Worm (Caenorhabditis elegans) whole organism, L2 larva: ENCODE data around the gene hecd-1.

ENCODE experiments used
- dmd-4 ChIP-seq: sonication (generic microtip); optimal IDR thresholded peaks from 2 replicates; lab custom pipeline; 2017; ENCODE audit warnings: missing biosample characterization, missing genetic modification characterization
- elt-1 ChIP-seq: fragments of 150-350 bp; optimal IDR thresholded peaks from 2 replicates; lab custom pipeline; 2014; ENCODE audit warnings: missing biosample characterization, missing genetic modification characterization
- lin-11 ChIP-seq: fragments of 150-350 bp; sonication (generic microtip); optimal IDR thresholded peaks from 2 replicates; lab custom pipeline; 2014; ENCODE audit warnings: missing biosample characterization, missing genetic modification characterization, inconsistent platforms, mixed read lengths
- nhr-6 ChIP-seq: fragments of 150-350 bp; optimal IDR thresholded peaks from 2 replicates; lab custom pipeline; 2014; ENCODE audit warnings: missing biosample characterization, missing genetic modification characterization
- unc-62 ChIP-seq: fragments of 150-350 bp; optimal IDR thresholded peaks from 2 replicates; lab custom pipeline; 2014; ENCODE audit warnings: missing biosample characterization, missing genetic modification reagents, missing genetic modification characterization
- ztf-11 ChIP-seq: sonication (generic microtip); optimal IDR thresholded peaks from 2 replicates; lab custom pipeline; 2017; ENCODE audit warnings: missing biosample characterization, missing genetic modification characterization

DNA sequence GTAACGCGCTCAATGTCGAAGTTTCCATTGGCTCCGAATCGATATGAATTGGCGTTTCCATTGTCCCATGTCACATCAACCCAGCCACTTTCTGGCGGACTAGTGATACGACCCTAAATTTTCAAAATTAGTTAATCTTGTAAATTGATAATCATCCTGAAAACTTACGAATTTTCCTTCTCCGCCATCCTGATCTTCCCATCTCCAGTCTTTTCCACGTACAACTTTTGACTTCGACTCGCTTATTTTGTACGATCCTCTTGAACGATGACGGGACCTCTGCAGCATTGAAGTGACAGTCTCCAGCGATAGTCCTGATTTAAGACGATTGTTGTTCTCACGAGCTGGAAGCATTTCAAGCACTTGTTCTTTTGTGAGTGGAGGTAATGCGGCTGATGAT, 5.4 kb downstream of the hecd-1 start:
- TF ChIP-seq nhr-6 (tag; lab: Kevin White, UChicago) (no peak), lin-11 (tag; lab: Kevin White, UChicago) (no peak), dmd-4 (tag; lab: Kevin White, UChicago) (no peak), elt-1 (tag; lab: Kevin White, UChicago) (no peak), ztf-11 (no peak), unc-62 (GFP tag; lab: Kevin White, UChicago) (no peak)
